Worm (Caenorhabditis elegans): ENCODE results near the gene Y39G8B.9.

DNA sequence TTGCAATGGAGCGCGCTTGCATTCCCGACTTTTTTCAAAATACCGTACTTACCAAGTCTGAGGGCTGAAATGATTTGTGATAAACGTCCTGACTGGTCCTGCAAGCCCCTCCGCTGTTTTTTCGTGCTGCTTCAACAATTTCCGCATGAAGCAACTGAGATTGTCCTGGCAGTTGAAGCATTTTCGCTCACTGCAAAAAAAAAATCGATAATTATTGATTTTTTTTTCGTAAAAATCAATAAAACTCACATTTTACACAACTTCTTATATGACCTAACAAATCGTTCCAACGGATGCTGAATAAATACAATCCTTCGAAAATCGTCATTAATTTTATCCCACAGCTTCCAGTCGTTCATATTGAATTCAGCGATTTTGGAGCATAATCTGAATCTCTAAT lies 37.7 kb downstream of the Y39G8B.9 start:
- no peak for TF ChIP-seq ama-1 (optimal IDR thresholded peaks at IDR 0.05)
- no peak for TF ChIP-seq ama-1 (GFP tag; optimal IDR thresholded peaks at IDR 0.05)
- TF ChIP-seq ztf-3 (GFP tag; optimal IDR thresholded peaks at IDR 0.05), result no peak
- no peak for TF ChIP-seq ztf-28 (GFP tag; IDR thresholded peaks at IDR 0.05)
- TF ChIP-seq Y79H2A.3 (GFP tag; conservative IDR thresholded peaks at IDR 0.05), result no peak
- TF ChIP-seq attf-3 (GFP tag; conservative IDR thresholded peaks at IDR 0.05), result no peak
- no peak for TF ChIP-seq ztf-25 (GFP tag; IDR thresholded peaks at IDR 0.05)
- TF ChIP-seq ets-4 (GFP tag; optimal IDR thresholded peaks at IDR 0.05), result no peak
- TF ChIP-seq attf-6 (GFP tag; IDR thresholded peaks at IDR 0.05), result no peak
- TF ChIP-seq F10E7.11 (tag; optimal IDR thresholded peaks at IDR 0.05), result no peak
- no peak for TF ChIP-seq D2030.7 (GFP tag; IDR thresholded peaks at IDR 0.05)

All from whole organism, young adult.